Worm (Caenorhabditis elegans) whole organism, L1 larva: ENCODE measurements around the gene mlt-7.

Source experiments
- C04F5.9 ChIP-seq: sonication (generic microtip); optimal IDR thresholded peaks from 2 replicates; lab custom pipeline; 2016; ENCODE audit warnings: missing genetic modification characterization, missing compliant biosample characterization
- C16A3.4 ChIP-seq: fragments of 150-350 bp; optimal IDR thresholded peaks from 2 replicates; lab custom pipeline; 2014; ENCODE audit warnings: missing biosample characterization, missing genetic modification characterization
- F16B12.6 ChIP-seq: fragments of 150-350 bp; optimal IDR thresholded peaks from 2 replicates; lab custom pipeline; 2014; ENCODE audit warnings: missing biosample characterization, missing genetic modification characterization
- Y116A8C.19 ChIP-seq: sonication (generic microtip); optimal IDR thresholded peaks from 2 replicates; lab custom pipeline; 2016; ENCODE audit warnings: missing compliant biosample characterization, missing genetic modification characterization, borderline replicate concordance
- aly-2 ChIP-seq: fragments of 150-350 bp; optimal IDR thresholded peaks from 2 replicates; lab custom pipeline; 2014; ENCODE audit warnings: missing biosample characterization, missing genetic modification characterization
- ama-1 ChIP-seq: fragments of 150-350 bp; optimal IDR thresholded peaks from 2 replicates; lab custom pipeline; 2014
- ceh-8 ChIP-seq: fragments of 200-800 bp; sonication (Bioruptor generic); optimal IDR thresholded peaks from 2 replicates; lab custom pipeline; 2018; ENCODE audit warnings: mild to moderate bottlenecking, missing genetic modification characterization, moderate library complexity, missing compliant biosample characterization
- dpl-1 ChIP-seq, 3 experiments: fragments of 150-350 bp in 2 of 3; sonication (generic microtip) in 1 of 3; optimal IDR thresholded peaks; 2 replicates each; lab custom pipeline; 2014 to 2017; ENCODE audit warnings: missing biosample characterization in 3 of 3, missing genetic modification characterization in 3 of 3, missing genetic modification reagents in 3 of 3
- dsc-1 ChIP-seq: sonication (generic microtip); optimal IDR thresholded peaks from 2 replicates; lab custom pipeline; 2016; ENCODE audit warnings: mild to moderate bottlenecking, missing genetic modification characterization, missing compliant biosample characterization
- efl-1 ChIP-seq, 4 experiments: fragments of 150-350 bp; optimal IDR thresholded peaks in 3 of 4; peaks in 1 of 4; 1 replicate in 1 of 4; 2 replicates in 3 of 4; lab custom pipeline; 2014; ENCODE audit warnings: missing biosample characterization in 2 of 4, missing genetic modification characterization in 2 of 4, missing genetic modification reagents in 2 of 4
- egl-13 ChIP-seq: sonication (generic microtip); optimal IDR thresholded peaks from 2 replicates; lab custom pipeline; 2016; ENCODE audit warnings: missing genotype, missing genetic modification reagents, missing genetic modification characterization, missing compliant biosample characterization
- ets-5 ChIP-seq: fragments of 200-800 bp; sonication (Bioruptor generic); IDR thresholded peaks from 2 replicates; pipeline ENCODE4 v1.3.6; 2022; ENCODE audit warnings: missing genetic modification characterization, missing compliant biosample characterization
- fkh-4 ChIP-seq: sonication (generic microtip); optimal IDR thresholded peaks from 2 replicates; lab custom pipeline; 2016; ENCODE audit warnings: missing compliant biosample characterization, missing genetic modification characterization, borderline replicate concordance
- hlh-17 ChIP-seq: fragments of 200-800 bp; sonication (Bioruptor generic); optimal IDR thresholded peaks from 2 replicates; lab custom pipeline; 2018; ENCODE audit warnings: missing genetic modification characterization, mild to moderate bottlenecking, missing compliant biosample characterization, moderate library complexity, borderline replicate concordance
- hlh-4 ChIP-seq: sonication (generic microtip); optimal IDR thresholded peaks from 2 replicates; lab custom pipeline; 2016; ENCODE audit warnings: mild to moderate bottlenecking, missing genetic modification characterization, missing compliant biosample characterization
- irx-1 ChIP-seq: sonication (generic microtip); optimal IDR thresholded peaks from 2 replicates; lab custom pipeline; 2016; ENCODE audit warnings: missing genetic modification characterization, missing compliant biosample characterization
- jun-1 ChIP-seq: fragments of 150-350 bp; optimal IDR thresholded peaks from 2 replicates; lab custom pipeline; 2014; ENCODE audit warnings: missing biosample characterization, missing genetic modification reagents, missing genetic modification characterization
- lin-13 ChIP-seq: fragments of 150-350 bp; optimal IDR thresholded peaks from 2 replicates; lab custom pipeline; 2014; ENCODE audit warnings: missing biosample characterization, missing genetic modification reagents, missing genetic modification characterization
- lin-14 ChIP-seq: fragments of 200-800 bp; sonication (Bioruptor generic); optimal IDR thresholded peaks from 2 replicates; lab custom pipeline; 2018; ENCODE audit warnings: mild to moderate bottlenecking, missing genetic modification characterization, moderate library complexity, missing compliant biosample characterization
- lin-15B ChIP-seq: fragments of 150-350 bp; sonication (generic microtip); optimal IDR thresholded peaks from 3 replicates; lab custom pipeline; 2014; ENCODE audit warnings: missing biosample characterization, missing genetic modification characterization
- lin-35 ChIP-seq, 2 experiments: fragments of 150-350 bp; optimal IDR thresholded peaks; 2 replicates each; lab custom pipeline; 2014; ENCODE audit warnings: missing biosample characterization in 2 of 2, missing genetic modification characterization in 2 of 2, missing genetic modification reagents in 2 of 2
- lsy-2 ChIP-seq, 2 experiments: fragments of 150-350 bp; optimal IDR thresholded peaks; 2 replicates each; lab custom pipeline; 2014; ENCODE audit warnings: missing biosample characterization in 2 of 2, missing genetic modification characterization in 2 of 2
- mab-9 ChIP-seq: fragments of 200-800 bp; sonication (Bioruptor generic); IDR thresholded peaks from 2 replicates; pipeline ENCODE4 v1.3.6; 2022; ENCODE audit warnings: missing genetic modification reagents, missing genetic modification characterization, missing compliant biosample characterization
- mdl-1 ChIP-seq, 2 experiments: fragments of 150-350 bp; optimal IDR thresholded peaks; 2 replicates each; lab custom pipeline; 2014 to 2017; ENCODE audit warnings: missing biosample characterization in 2 of 2, missing genetic modification characterization in 2 of 2, inconsistent platforms in 1 of 2
- mef-2 ChIP-seq: fragments of 150-350 bp; optimal IDR thresholded peaks from 2 replicates; lab custom pipeline; 2014; ENCODE audit warnings: missing biosample characterization, missing genetic modification characterization
- nhr-11 ChIP-seq: fragments of 150-350 bp; optimal IDR thresholded peaks from 2 replicates; lab custom pipeline; 2014; ENCODE audit warnings: missing biosample characterization, missing genetic modification characterization
- nhr-19 ChIP-seq: fragments of 200-800 bp; sonication (Bioruptor generic); conservative IDR thresholded peaks from 2 replicates; pipeline ENCODE4 v1.3.6; 2022; ENCODE audit warnings: missing genetic modification characterization, missing compliant biosample characterization
- nhr-237 ChIP-seq: fragments of 150-350 bp; optimal IDR thresholded peaks from 2 replicates; lab custom pipeline; 2014; ENCODE audit warnings: missing biosample characterization, missing genetic modification characterization
- nhr-28 ChIP-seq: fragments of 150-350 bp; optimal IDR thresholded peaks from 2 replicates; lab custom pipeline; 2014; ENCODE audit warnings: missing biosample characterization, missing genetic modification characterization
- nhr-47 ChIP-seq: sonication (generic microtip); optimal IDR thresholded peaks from 2 replicates; lab custom pipeline; 2016; ENCODE audit warnings: mild to moderate bottlenecking, missing genetic modification characterization, moderate library complexity, missing compliant biosample characterization
- nhr-71 ChIP-seq: sonication (generic microtip); optimal IDR thresholded peaks from 2 replicates; lab custom pipeline; 2016; ENCODE audit warnings: mild to moderate bottlenecking, missing genetic modification characterization, moderate library complexity, missing compliant biosample characterization
- nhr-77 ChIP-seq: fragments of 150-350 bp; optimal IDR thresholded peaks from 2 replicates; lab custom pipeline; 2014; ENCODE audit warnings: missing biosample characterization, missing genetic modification characterization
- nhr-85 ChIP-seq: sonication (generic microtip); peaks from one replicate; lab custom pipeline; 2016; ENCODE audit warnings: missing genetic modification characterization, inconsistent platforms, missing compliant biosample characterization
- pqm-1 ChIP-seq: sonication (generic microtip); optimal IDR thresholded peaks from 3 replicates; lab custom pipeline; 2017; ENCODE audit warnings: missing biosample characterization, missing genetic modification characterization
- rnt-1 ChIP-seq: sonication (generic microtip); optimal IDR thresholded peaks from 2 replicates; lab custom pipeline; 2016; ENCODE audit warnings: mild to moderate bottlenecking, missing genetic modification characterization, moderate library complexity, missing compliant biosample characterization
- skn-1 ChIP-seq: fragments of 150-350 bp; optimal IDR thresholded peaks from 2 replicates; lab custom pipeline; 2014; ENCODE audit warnings: missing biosample characterization, missing genetic modification characterization
- snu-23 ChIP-seq: sonication (generic microtip); optimal IDR thresholded peaks from 2 replicates; lab custom pipeline; 2016; ENCODE audit warnings: missing genetic modification characterization, missing compliant biosample characterization
- sup-37 ChIP-seq: fragments of 200-800 bp; sonication (Bioruptor generic); optimal IDR thresholded peaks from 2 replicates; lab custom pipeline; 2018; ENCODE audit warnings: mild to moderate bottlenecking, missing genetic modification characterization, missing compliant biosample characterization
- swsn-7 ChIP-seq: sonication (generic microtip); optimal IDR thresholded peaks from 2 replicates; lab custom pipeline; 2016; ENCODE audit warnings: missing genetic modification characterization, missing compliant biosample characterization
- unc-130 ChIP-seq: fragments of 150-350 bp; optimal IDR thresholded peaks from 2 replicates; lab custom pipeline; 2017; ENCODE audit warnings: missing biosample characterization, missing genetic modification characterization, inconsistent platforms
- unc-30 ChIP-seq: sonication (generic microtip); optimal IDR thresholded peaks from 2 replicates; lab custom pipeline; 2017; ENCODE audit warnings: missing biosample characterization, missing genetic modification characterization
- unc-62 ChIP-seq: fragments of 150-350 bp; optimal IDR thresholded peaks from 2 replicates; lab custom pipeline; 2014; ENCODE audit warnings: missing biosample characterization, missing genetic modification reagents, missing genetic modification characterization
- unc-86 ChIP-seq: sonication (generic microtip); optimal IDR thresholded peaks from 2 replicates; lab custom pipeline; 2016; ENCODE audit warnings: missing genetic modification characterization, missing compliant biosample characterization
- unc-98 ChIP-seq: fragments of 200-800 bp; sonication (Bioruptor generic); IDR thresholded peaks from 2 replicates; pipeline ENCODE4 v1.3.6; 2022; ENCODE audit warnings: missing genetic modification characterization, missing compliant biosample characterization
- zip-4 ChIP-seq: fragments of 200-800 bp; sonication (Bioruptor generic); optimal IDR thresholded peaks from 2 replicates; lab custom pipeline; 2018; ENCODE audit warnings: mild to moderate bottlenecking, missing genetic modification characterization, moderate library complexity, missing compliant biosample characterization

The mlt-7 gene

ce11 chrII:4372867-4373397 lies 19.9 kb upstream of the mlt-7 start:
- TF ChIP-seq hlh-4 (tag; lab: Kevin White, UChicago) (no peak), efl-1 (optimal IDR thresholded peaks at IDR 0.05; lab: Kevin White, UChicago) (no peak), efl-1 (GFP tag; optimal IDR thresholded peaks at IDR 0.05 in 1 of 2; lab: Kevin White, UChicago) (peak in 1 of 2 experiments; percentile 8)

ce11 chrII:4374885-4375284 lies 17.9 kb upstream of the mlt-7 start:
- TF ChIP-seq zip-4 (no peak), lin-35 (GFP tag; optimal IDR thresholded peaks at IDR 0.05; lab: Kevin White, UChicago) (no peak), lin-14 (GFP tag; lab: Kevin White, UChicago) (no peak), nhr-237 (tag; lab: Kevin White, UChicago) (no peak), hlh-4 (tag; lab: Kevin White, UChicago) (no peak), egl-13 (tag; lab: Kevin White, UChicago) (no peak), ets-5 (GFP tag; lab: Robert Waterston, UW) (no peak), sup-37 (no peak), mab-9 (GFP tag; lab: Robert Waterston, UW) (no peak), irx-1 (tag; lab: Kevin White, UChicago) (no peak), nhr-77 (tag; lab: Kevin White, UChicago) (no peak), skn-1 (no peak), nhr-85 (tag; lab: Kevin White, UChicago) (no peak), nhr-47 (tag; lab: Kevin White, UChicago) (no peak), unc-98 (GFP tag; lab: Robert Waterston, UW) (no peak), efl-1 (optimal IDR thresholded peaks at IDR 0.05; lab: Kevin White, UChicago) (no peak), efl-1 (GFP tag; optimal IDR thresholded peaks at IDR 0.05 in 1 of 2; lab: Kevin White, UChicago) (no peak), jun-1 (tag; lab: Kevin White, UChicago) (no peak), rnt-1 (tag; lab: Kevin White, UChicago) (no peak), ama-1 (lab: Kevin White, UChicago) (no peak), C04F5.9 (no peak)

- TF ChIP-seq lin-13 (GFP tag; lab: Kevin White, UChicago) = peak; percentile 97
- no peak for TF ChIP-seq nhr-28 (tag; lab: Kevin White, UChicago)
- no peak for TF ChIP-seq unc-62 (GFP tag; lab: Kevin White, UChicago)
- peak; percentile 88 for TF ChIP-seq unc-130 (tag; lab: Kevin White, UChicago)
- peak; percentile 60 to 96 for TF ChIP-seq mdl-1 (tag; optimal IDR thresholded peaks at IDR 0.05; lab: Kevin White, UChicago)
- peak; percentile 37 for TF ChIP-seq aly-2 (tag; lab: Kevin White, UChicago)
- peak; percentile 88 for TF ChIP-seq dsc-1
- TF ChIP-seq mab-9 (GFP tag; lab: Robert Waterston, UW) = peak; percentile 90
- TF ChIP-seq mef-2 (tag; lab: Kevin White, UChicago) = peak; percentile 77
- peak; percentile 93 for TF ChIP-seq snu-23 (GFP tag; lab: Kevin White, UChicago)
- TF ChIP-seq swsn-7 (tag; lab: Kevin White, UChicago) = peak; percentile 95
- TF ChIP-seq unc-98 (GFP tag; lab: Robert Waterston, UW) = peak; percentile 48; the same call in 1 of the 2 replicates
- no peak for TF ChIP-seq unc-30 (tag; lab: Kevin White, UChicago)
- TF ChIP-seq F16B12.6 (tag; lab: Kevin White, UChicago) = peak; percentile 66
- peak; percentile 97 for TF ChIP-seq nhr-85 (tag; lab: Kevin White, UChicago)
- TF ChIP-seq dpl-1 (GFP tag; optimal IDR thresholded peaks at IDR 0.05; lab: Kevin White, UChicago) = peak; percentile 82 to 85 (median 82)
- no peak for TF ChIP-seq hlh-17
- peak; percentile 77 for TF ChIP-seq zip-4
- TF ChIP-seq lsy-2 (tag; optimal IDR thresholded peaks at IDR 0.05; lab: Kevin White, UChicago) = peak; percentile 99
- TF ChIP-seq C16A3.4 = peak; percentile 89
- TF ChIP-seq unc-86 (tag; lab: Kevin White, UChicago) = peak; percentile 95
- TF ChIP-seq irx-1 (tag; lab: Kevin White, UChicago) = peak; percentile 88
- peak; percentile 95 for TF ChIP-seq nhr-19
- no peak for TF ChIP-seq Y116A8C.19 (tag; lab: Kevin White, UChicago)
- TF ChIP-seq nhr-71 (tag; lab: Kevin White, UChicago) = peak; percentile 98
- TF ChIP-seq pqm-1 (tag; lab: Kevin White, UChicago) = peak; percentile 47
- TF ChIP-seq lin-15B (tag; lab: Kevin White, UChicago) = peak; percentile 95
- TF ChIP-seq fkh-4 = peak; percentile 23
- TF ChIP-seq ceh-8 (GFP tag; lab: Kevin White, UChicago) = peak; percentile 99
- TF ChIP-seq ets-5 (GFP tag; lab: Robert Waterston, UW) = no peak
- TF ChIP-seq nhr-11 (tag; lab: Kevin White, UChicago) = peak; percentile 79
- peak; percentile 87 for TF ChIP-seq egl-13 (tag; lab: Kevin White, UChicago)
Measured at ce11 chrII:4376295-4377172, 16.3 kb upstream of the mlt-7 start, which contains the start of gene ntl-2. ntl-2 (minus strand) TSS chrII:4376465.
